Worm (Caenorhabditis elegans): Measurements from ENCODE around the gene cyp-13A2.

cyp-13A2 gene

DNA sequence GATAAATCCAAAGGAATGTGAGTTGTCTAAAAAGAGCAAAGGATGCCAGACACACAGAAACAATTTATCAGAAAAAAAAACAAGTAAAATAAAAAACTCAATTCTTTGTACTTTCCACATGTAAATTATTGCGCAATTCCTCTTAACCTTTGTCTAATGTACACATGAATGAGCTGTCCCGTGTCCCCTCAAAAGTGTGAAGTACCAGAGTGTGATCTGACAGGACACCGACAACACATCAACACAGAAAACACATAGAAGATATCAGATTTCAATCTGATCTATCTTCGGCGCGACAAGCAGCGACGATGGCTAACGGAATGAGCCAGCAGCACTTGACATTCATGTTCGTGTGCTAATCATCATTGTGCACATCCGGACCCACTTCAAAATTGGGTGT lies 41.1 kb upstream of the cyp-13A2 start:
- no peak for TF ChIP-seq ztf-4 (tag; optimal IDR thresholded peaks at IDR 0.05)
- no peak for TF ChIP-seq nhr-129 (tag; optimal IDR thresholded peaks at IDR 0.05)
- no peak for TF ChIP-seq egl-27 (tag; optimal IDR thresholded peaks at IDR 0.05)
- no peak for TF ChIP-seq nhr-6 (tag; optimal IDR thresholded peaks at IDR 0.05)
- no peak for TF ChIP-seq F13H6.1 (tag; optimal IDR thresholded peaks at IDR 0.05)
- TF ChIP-seq lsy-2 (tag; optimal IDR thresholded peaks at IDR 0.05): no peak
- TF ChIP-seq R02D3.7 (tag; optimal IDR thresholded peaks at IDR 0.05): no peak
- TF ChIP-seq nhr-23 (tag; optimal IDR thresholded peaks at IDR 0.05): no peak
- TF ChIP-seq sma-9 (GFP tag; optimal IDR thresholded peaks at IDR 0.05): no peak
- no peak for TF ChIP-seq sma-9 (tag; optimal IDR thresholded peaks at IDR 0.05)
- TF ChIP-seq aly-2 (tag; optimal IDR thresholded peaks at IDR 0.05): no peak
- no peak for TF ChIP-seq lin-11 (tag; optimal IDR thresholded peaks at IDR 0.05)

DNA sequence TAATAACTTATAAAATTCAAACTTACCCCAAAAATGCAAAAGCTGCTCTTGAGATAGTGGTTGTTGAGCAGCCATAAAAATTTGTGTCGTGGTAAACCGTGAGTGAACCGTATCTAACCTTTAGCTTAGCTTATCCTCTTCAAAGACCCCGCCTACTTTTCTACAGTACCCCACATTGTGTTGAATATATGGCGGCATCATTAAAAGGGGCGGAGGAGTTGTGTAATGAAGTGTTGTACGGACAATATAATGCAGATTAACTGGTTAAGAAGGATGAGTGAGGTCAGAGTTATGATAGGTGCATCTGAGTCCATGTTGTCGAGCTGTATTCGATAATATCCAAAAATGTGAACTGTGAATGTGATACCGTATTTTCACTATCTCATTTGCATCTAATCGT lies 40.4 kb upstream of the cyp-13A2 start, which contains the start of gene eyg-1:
Gene eyg-1, minus strand, starts transcription at position 101 of the 400 bp plus-strand sequence.
- no peak for TF ChIP-seq lin-39 (tag; optimal IDR thresholded peaks at IDR 0.05)
- no peak for TF ChIP-seq nhr-129 (tag; optimal IDR thresholded peaks at IDR 0.05)
- TF ChIP-seq snpc-4 (tag; optimal IDR thresholded peaks at IDR 0.05): no peak
- no peak for TF ChIP-seq lin-13 (GFP tag; optimal IDR thresholded peaks at IDR 0.05)
- no peak for TF ChIP-seq ztf-1 (GFP tag; conservative IDR thresholded peaks at IDR 0.05)
- no peak for TF ChIP-seq C34F6.9 (tag; optimal IDR thresholded peaks at IDR 0.05)
- TF ChIP-seq skn-1 (tag; optimal IDR thresholded peaks at IDR 0.05): no peak

DNA sequence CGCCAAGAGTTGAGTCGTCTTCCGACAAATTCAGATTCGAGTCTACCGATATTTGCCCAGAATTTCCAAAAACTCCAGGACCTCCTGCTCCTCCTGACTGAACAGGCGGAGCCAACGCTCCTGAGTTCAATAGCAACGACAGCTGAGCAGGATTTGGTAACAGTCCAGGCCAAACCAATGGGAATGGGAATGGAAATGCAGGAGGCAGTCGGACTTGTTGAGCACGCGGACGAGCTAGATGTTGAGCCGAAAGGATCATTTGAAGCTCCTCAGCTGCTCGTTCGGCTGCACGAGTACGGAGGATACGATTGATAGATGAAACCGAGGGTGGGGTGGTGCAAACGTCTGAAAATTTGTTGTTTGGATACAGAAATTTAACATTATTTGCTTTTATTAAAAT lies 39.5 kb upstream of the cyp-13A2 start:
- TF ChIP-seq skn-1 (tag; optimal IDR thresholded peaks at IDR 0.05) (no peak), mdl-1 (tag; optimal IDR thresholded peaks at IDR 0.05) (no peak), lsy-2 (tag; optimal IDR thresholded peaks at IDR 0.05) (no peak), mab-5 (tag; optimal IDR thresholded peaks at IDR 0.05) (no peak), lin-13 (GFP tag; optimal IDR thresholded peaks at IDR 0.05) (no peak), gmeb-1 (tag; optimal IDR thresholded peaks at IDR 0.05) (no peak)

ce11 chrII:9807519-9807972 lies 20.1 kb upstream of the cyp-13A2 start, which contains the start of gene cyp-13A8:
Gene cyp-13A8, minus strand, starts transcription at chrII:9807569.
- no peak for TF ChIP-seq nhr-25 (tag; optimal IDR thresholded peaks at IDR 0.05)
- TF ChIP-seq sma-9 (GFP tag; optimal IDR thresholded peaks at IDR 0.05): peak; percentile 90
- TF ChIP-seq sma-9 (tag; optimal IDR thresholded peaks at IDR 0.05): no peak
- peak; percentile 94 for TF ChIP-seq fos-1 (tag; optimal IDR thresholded peaks at IDR 0.05)
- no peak for TF ChIP-seq ztf-11 (tag; optimal IDR thresholded peaks at IDR 0.05)
- peak; percentile 39 for TF ChIP-seq nhr-129 (tag; optimal IDR thresholded peaks at IDR 0.05)
- TF ChIP-seq crh-2 (tag; optimal IDR thresholded peaks at IDR 0.05): peak; percentile 39

- TF ChIP-seq ztf-11 (tag; optimal IDR thresholded peaks at IDR 0.05) (no peak), sma-9 (GFP tag; optimal IDR thresholded peaks at IDR 0.05) (no peak), sma-9 (tag; optimal IDR thresholded peaks at IDR 0.05) (no peak)
Measured at ce11 chrII:9803320-9803719, 15.9 kb upstream of the cyp-13A2 start, which contains the start of gene cyp-13A7. Gene cyp-13A7, plus strand, starts transcription at chrII:9803620.

DNA sequence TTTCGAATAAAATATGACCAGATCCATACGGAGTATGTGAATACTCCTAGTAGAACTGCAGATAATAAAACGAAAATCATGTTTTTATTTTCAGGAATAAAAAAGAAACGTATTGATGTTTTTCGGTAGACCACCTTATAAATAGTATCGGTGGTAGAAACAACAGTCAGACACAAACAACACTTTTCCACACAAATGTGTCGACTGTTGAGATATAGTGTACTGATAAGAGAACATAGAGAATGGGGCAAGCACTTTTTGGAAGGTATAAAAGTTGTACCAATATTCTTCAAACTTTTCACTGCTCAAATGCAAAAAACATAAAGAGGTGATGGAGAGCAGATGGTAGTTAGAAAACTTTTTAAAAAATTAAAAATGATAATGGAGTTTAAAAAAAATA lies 15.2 kb upstream of the cyp-13A2 start, which contains the start of gene cyp-13A6:
Gene cyp-13A6, minus strand, starts transcription at position 180 of the 400 bp plus-strand sequence.
- TF ChIP-seq nhr-10 (tag; optimal IDR thresholded peaks at IDR 0.05): no peak
- TF ChIP-seq nhr-6 (tag; optimal IDR thresholded peaks at IDR 0.05): no peak
- TF ChIP-seq fos-1 (tag; optimal IDR thresholded peaks at IDR 0.05): peak; percentile 62

DNA sequence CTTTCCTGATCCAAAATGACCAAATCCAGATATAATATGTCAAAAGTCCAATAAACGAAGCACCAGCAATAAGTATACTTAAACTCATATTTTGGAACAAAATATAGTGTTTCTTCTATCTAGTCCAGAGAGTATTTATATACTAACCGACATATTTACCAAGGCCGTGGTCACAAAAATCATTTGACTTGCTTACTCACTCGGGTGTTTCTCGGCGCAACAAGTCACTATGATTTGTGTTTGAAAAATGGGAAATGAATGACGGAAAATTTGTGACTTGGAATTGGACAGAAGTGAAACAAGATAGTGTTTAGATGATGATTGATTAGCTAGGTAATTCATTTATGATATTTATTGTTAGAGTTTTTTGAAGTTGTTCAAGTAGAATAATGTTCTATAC lies 12.8 kb upstream of the cyp-13A2 start, which contains the start of gene cyp-13A5:
Gene cyp-13A5, minus strand, starts transcription at position 112 of the 400 bp plus-strand sequence.
- TF ChIP-seq sma-3 (GFP tag; optimal IDR thresholded peaks at IDR 0.05) (peak; percentile 68), alr-1 (tag; optimal IDR thresholded peaks at IDR 0.05) (no peak), crh-2 (tag; optimal IDR thresholded peaks at IDR 0.05) (no peak), nhr-129 (tag; optimal IDR thresholded peaks at IDR 0.05) (peak; percentile 53), fos-1 (tag; optimal IDR thresholded peaks at IDR 0.05) (peak; percentile 92), sma-9 (GFP tag; optimal IDR thresholded peaks at IDR 0.05) (peak; percentile 68), sma-9 (tag; optimal IDR thresholded peaks at IDR 0.05) (no peak)
